Worm (Caenorhabditis elegans) whole organism, L4 larva: ENCODE data around the gene F54C9.9.

Source experiments
- F26F4.8 ChIP-seq: fragments of 200-800 bp; sonication (Bioruptor generic); conservative IDR thresholded peaks from 2 replicates; pipeline ENCODE4 v1.3.6; 2022; ENCODE audit warnings: missing genetic modification characterization, missing compliant biosample characterization
- Y48G9A.11 ChIP-seq: fragments of 200-800 bp; sonication (Bioruptor generic); IDR thresholded peaks from 2 replicates; pipeline ENCODE4 v1.3.6; 2022; ENCODE audit warnings: missing genetic modification reagents, missing genetic modification characterization, missing compliant biosample characterization
- ZK337.2 ChIP-seq: fragments of 200-800 bp; sonication (Bioruptor generic); IDR thresholded peaks from 2 replicates; pipeline ENCODE4 v1.3.6; 2022; ENCODE audit warnings: missing genetic modification reagents, missing genetic modification characterization, missing compliant biosample characterization
- lin-15B ChIP-seq: fragments of 150-350 bp; sonication (generic microtip); optimal IDR thresholded peaks from 3 replicates; lab custom pipeline; 2014; ENCODE audit warnings: missing biosample characterization, missing genetic modification characterization
- set-16 ChIP-seq: fragments of 200-800 bp; sonication (Bioruptor generic); IDR thresholded peaks from 2 replicates; pipeline ENCODE4 v1.3.6; 2022; ENCODE audit warnings: missing genetic modification reagents, missing genetic modification characterization, missing compliant biosample characterization
- unc-62 ChIP-seq, 3 experiments: fragments of 150-350 bp in 1 of 3; sonication (generic microtip); optimal IDR thresholded peaks in 2 of 3; peaks in 1 of 3; 1 replicate in 1 of 3; 2 replicates in 2 of 3; lab custom pipeline; 2014 to 2017; ENCODE audit warnings: missing biosample characterization in 3 of 3, missing genetic modification characterization in 3 of 3, missing genetic modification reagents in 3 of 3, missing genotype in 1 of 3

- TF ChIP-seq set-16: no peak
- no peak for TF ChIP-seq Y48G9A.11 (GFP tag; lab: Robert Waterston, UW)
- no peak for TF ChIP-seq ZK337.2
- no peak for TF ChIP-seq F26F4.8 (GFP tag; lab: Robert Waterston, UW)
- no peak for TF ChIP-seq unc-62 (GFP tag; optimal IDR thresholded peaks at IDR 0.05 in 1 of 2; lab: Kevin White, UChicago)
- TF ChIP-seq unc-62 (tag; optimal IDR thresholded peaks at IDR 0.05; lab: Kevin White, UChicago): no peak
- TF ChIP-seq lin-15B: no peak
Observed at ce11 chrII:8627907-8628306, 50.1 kb downstream of the F54C9.9 start.
